Fruit fly (Drosophila melanogaster) whole organism, adult: ENCODE measurements around the gene mthl14.

ENCODE experiments used
- CG11617 ChIP-seq: fragments of 200-800 bp; sonication (Bioruptor generic); optimal IDR thresholded peaks from 2 replicates; lab custom pipeline; 2017; ENCODE audit warnings: mild to moderate bottlenecking, missing biosample characterization, missing genetic modification reagents, missing genetic modification characterization
- CG12768 ChIP-seq: fragments of 200-800 bp; sonication (Bioruptor generic); optimal IDR thresholded peaks from 2 replicates; lab custom pipeline; 2017; ENCODE audit warnings: missing biosample characterization, missing genetic modification characterization, mild to moderate bottlenecking, moderate library complexity, missing genetic modification reagents
- CG14711 ChIP-seq: fragments of 200-800 bp; sonication (Bioruptor generic); optimal IDR thresholded peaks from 2 replicates; lab custom pipeline; 2018; ENCODE audit warnings: missing biosample characterization, mild to moderate bottlenecking, missing genetic modification characterization, moderate library complexity
- CG1620 ChIP-seq: fragments of 200-800 bp; sonication (Bioruptor generic); optimal IDR thresholded peaks from 2 replicates; lab custom pipeline; 2016; ENCODE audit warnings: missing biosample characterization, missing genetic modification characterization
- CG33017 ChIP-seq: fragments of 200-800 bp; sonication (Bioruptor generic); optimal IDR thresholded peaks from 2 replicates; lab custom pipeline; 2018; ENCODE audit warnings: missing biosample characterization, mild to moderate bottlenecking, missing genetic modification characterization, moderate library complexity
- CG5204 ChIP-seq: fragments of 200-800 bp; sonication (Bioruptor generic); optimal IDR thresholded peaks from 2 replicates; lab custom pipeline; 2016; ENCODE audit warnings: missing biosample characterization, missing genetic modification characterization
- CG7045 ChIP-seq: fragments of 200-800 bp; sonication (Bioruptor generic); optimal IDR thresholded peaks from 2 replicates; lab custom pipeline; 2017; ENCODE audit warnings: missing biosample characterization, mild to moderate bottlenecking, missing genetic modification characterization
- CG7101 ChIP-seq: fragments of 200-800 bp; sonication (Bioruptor generic); optimal IDR thresholded peaks from 2 replicates; lab custom pipeline; 2018; ENCODE audit warnings: missing biosample characterization, mild to moderate bottlenecking, missing genetic modification characterization, moderate library complexity
- Clk ChIP-seq: fragments of 200-800 bp; sonication (Bioruptor generic); optimal IDR thresholded peaks from 2 replicates; lab custom pipeline; 2017; ENCODE audit warnings: missing biosample characterization, missing genetic modification characterization
- Crg-1 ChIP-seq: fragments of 200-800 bp; sonication (Bioruptor generic); optimal IDR thresholded peaks from 2 replicates; lab custom pipeline; 2016; ENCODE audit warnings: missing biosample characterization, missing genetic modification characterization
- Hr96 ChIP-seq: fragments of 200-800 bp; sonication (Bioruptor generic); optimal IDR thresholded peaks from 2 replicates; lab custom pipeline; 2016; ENCODE audit warnings: missing biosample characterization, missing genetic modification characterization
- Mnt ChIP-seq: fragments of 200-800 bp; sonication (Bioruptor generic); optimal IDR thresholded peaks from 2 replicates; lab custom pipeline; 2016; ENCODE audit warnings: missing biosample characterization, mild to moderate bottlenecking, missing genetic modification characterization
- bab1 ChIP-seq: fragments of 200-800 bp; sonication (Bioruptor generic); optimal IDR thresholded peaks from 3 replicates; lab custom pipeline; 2019; ENCODE audit warnings: missing biosample characterization, mild to moderate bottlenecking, missing genetic modification characterization, moderate library complexity
- cic ChIP-seq: fragments of 200-800 bp; sonication (Bioruptor generic); optimal IDR thresholded peaks from 2 replicates; lab custom pipeline; 2017; ENCODE audit warnings: missing biosample characterization, mild to moderate bottlenecking, missing genetic modification characterization, moderate library complexity
- cnc ChIP-seq, 2 experiments: fragments of >200 bp; optimal IDR thresholded peaks; 2 replicates each; lab custom pipeline; 2017
- kay ChIP-seq: fragments of 200-800 bp; sonication (Bioruptor generic); peaks from one replicate; lab custom pipeline; 2016; ENCODE audit warnings: missing biosample characterization, missing genetic modification characterization, borderline replicate concordance
- ovo ChIP-seq: fragments of 200-800 bp; sonication (Bioruptor generic); optimal IDR thresholded peaks from 2 replicates; lab custom pipeline; 2016; ENCODE audit warnings: missing biosample characterization, missing genetic modification characterization
- pad ChIP-seq: fragments of 200-800 bp; sonication (Bioruptor generic); optimal IDR thresholded peaks from 3 replicates; lab custom pipeline; 2017; ENCODE audit warnings: missing biosample characterization, missing genetic modification characterization, mild to moderate bottlenecking, moderate library complexity, missing genetic modification reagents
- tj ChIP-seq: fragments of 200-800 bp; sonication (Bioruptor generic); optimal IDR thresholded peaks from 3 replicates; lab custom pipeline; 2017; ENCODE audit warnings: missing biosample characterization, mild to moderate bottlenecking, missing genetic modification characterization, moderate library complexity
- toe ChIP-seq: fragments of 200-800 bp; sonication (Bioruptor generic); optimal IDR thresholded peaks from 2 replicates; lab custom pipeline; 2016; ENCODE audit warnings: missing biosample characterization, missing genetic modification characterization

mthl14 gene

dm6 chr3L:205723-206284, 41.5 kb upstream of the mthl14 start, which contains the start of the genes Gk1 and CG13876:
Gene Gk1 (minus strand): TSS chr3L:205844.
Gene CG13876 (plus strand): TSS chr3L:206134.
- TF ChIP-seq bab1 (peak; percentile 99), Hr96 (GFP tag; lab: Kevin White, UChicago) (no peak), pad (GFP tag; lab: Kevin White, UChicago) (peak; percentile 89), Crg-1 (GFP tag; lab: Kevin White, UChicago) (peak; percentile 91), CG33017 (tag; lab: Kevin White, UChicago) (peak; percentile 99), toe (GFP tag; lab: Kevin White, UChicago) (no peak), CG1620 (GFP tag; lab: Kevin White, UChicago) (peak; percentile 86), cnc (optimal IDR thresholded peaks at IDR 0.05; lab: Kevin White, UChicago) (no peak), CG14711 (tag; lab: Kevin White, UChicago) (peak; percentile 97), CG7045 (peak; percentile 98), CG7101 (peak; percentile 99), CG5204 (GFP tag; lab: Kevin White, UChicago) (no peak), cic (peak; percentile 97), ovo (GFP tag; lab: Kevin White, UChicago) (peak; percentile 90), CG12768 (GFP tag; lab: Kevin White, UChicago) (peak; percentile 97), tj (GFP tag; lab: Kevin White, UChicago) (peak; percentile 92), kay (GFP tag; lab: Kevin White, UChicago) (no peak), Clk (GFP tag; lab: Kevin White, UChicago) (peak; percentile 95), Mnt (GFP tag; lab: Kevin White, UChicago) (peak; percentile 90), CG11617 (peak; percentile 98)

dm6 chr3L:211200-211599, 36.1 kb upstream of the mthl14 start, which contains the start of gene Prp4k:
Gene Prp4k (minus strand): TSS chr3L:211457.
- TF ChIP-seq Mnt (GFP tag; lab: Kevin White, UChicago), result peak; percentile 82
- TF ChIP-seq bab1, result peak; percentile 36
- TF ChIP-seq Crg-1 (GFP tag; lab: Kevin White, UChicago), result no peak
- TF ChIP-seq CG11617, result no peak

DNA sequence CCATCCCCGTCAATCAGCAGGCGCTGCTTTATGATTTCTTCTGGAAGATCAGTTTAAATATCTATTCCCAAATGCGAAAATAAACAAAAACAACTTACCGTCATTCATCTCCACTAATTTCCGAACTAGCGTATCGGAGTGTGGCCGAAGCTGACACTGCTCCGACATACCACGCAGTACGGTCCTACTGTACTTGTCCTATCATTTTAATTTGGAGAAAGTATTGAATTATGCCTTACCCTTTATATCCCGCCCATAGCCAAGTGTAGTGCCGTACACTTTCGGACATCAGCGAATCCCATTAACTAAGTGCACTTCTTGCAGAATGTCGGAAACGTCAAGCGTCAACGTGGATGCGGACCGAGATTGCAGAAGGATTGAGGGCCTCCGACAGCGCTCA, 34.8 kb upstream of the mthl14 start, which contains the start of the genes thoc7 and Dis3l2:
TSS of gene thoc7 (minus strand) at position 168 of the 400 bp plus-strand sequence.
TSS of gene Dis3l2 (plus strand) at position 190 of the 400 bp plus-strand sequence.
- TF ChIP-seq CG1620 (GFP tag; lab: Kevin White, UChicago), result no peak
- TF ChIP-seq Mnt (GFP tag; lab: Kevin White, UChicago), result peak; percentile 3

DNA sequence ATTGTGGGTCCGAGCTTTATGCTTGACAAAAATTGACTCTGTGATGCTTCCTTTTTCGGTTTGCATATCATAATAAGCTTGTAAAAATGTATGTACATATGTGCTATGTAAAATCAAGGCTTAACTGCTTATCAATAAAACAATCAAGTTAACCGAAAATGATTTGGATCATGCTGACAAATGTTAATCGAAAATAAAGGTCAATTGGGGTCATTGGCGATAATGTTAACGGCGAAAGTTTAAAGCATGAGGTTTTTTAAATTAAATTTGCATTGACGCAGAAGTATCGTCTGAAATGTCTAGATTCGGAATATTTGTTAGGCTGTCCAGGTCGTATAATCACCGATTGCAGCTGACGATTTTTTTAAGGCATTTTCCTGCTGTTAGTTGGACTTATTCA, 31.0 kb upstream of the mthl14 start, which contains the start of gene Kaz1-ORFB:
TSS of gene Kaz1-ORFB (plus strand) at position 301 of the 400 bp plus-strand sequence.
- no peak for TF ChIP-seq pad (GFP tag; lab: Kevin White, UChicago)
- TF ChIP-seq CG1620 (GFP tag; lab: Kevin White, UChicago), result no peak
- TF ChIP-seq CG5204 (GFP tag; lab: Kevin White, UChicago), result no peak
- no peak for TF ChIP-seq CG11617
- TF ChIP-seq cic, result no peak
- no peak for TF ChIP-seq cnc (optimal IDR thresholded peaks at IDR 0.05; lab: Kevin White, UChicago)
- TF ChIP-seq ovo (GFP tag; lab: Kevin White, UChicago), result no peak
- no peak for TF ChIP-seq CG7101
- TF ChIP-seq Clk (GFP tag; lab: Kevin White, UChicago), result no peak
- TF ChIP-seq CG7045, result no peak
- TF ChIP-seq tj (GFP tag; lab: Kevin White, UChicago), result no peak
- TF ChIP-seq bab1, result no peak
- TF ChIP-seq Mnt (GFP tag; lab: Kevin White, UChicago), result no peak
- TF ChIP-seq CG33017 (tag; lab: Kevin White, UChicago), result no peak

dm6 chr3L:217480-218118, 29.7 kb upstream of the mthl14 start, which contains the start of gene CG13877:
Gene CG13877 (plus strand): TSS chr3L:218068.
- TF ChIP-seq CG5204 (GFP tag; lab: Kevin White, UChicago), result no peak
- TF ChIP-seq cic, result peak; percentile 88
- TF ChIP-seq tj (GFP tag; lab: Kevin White, UChicago), result no peak

- TF ChIP-seq CG11617, result peak; percentile 79
- TF ChIP-seq ovo (GFP tag; lab: Kevin White, UChicago), result peak; percentile 79
- TF ChIP-seq CG14711 (tag; lab: Kevin White, UChicago), result peak; percentile 18
- no peak for TF ChIP-seq cnc (optimal IDR thresholded peaks at IDR 0.05; lab: Kevin White, UChicago)
- peak; percentile 72 for TF ChIP-seq bab1
- peak; percentile 40 for TF ChIP-seq Clk (GFP tag; lab: Kevin White, UChicago)
- TF ChIP-seq CG5204 (GFP tag; lab: Kevin White, UChicago), result no peak
- TF ChIP-seq pad (GFP tag; lab: Kevin White, UChicago), result peak; percentile 64
- TF ChIP-seq toe (GFP tag; lab: Kevin White, UChicago), result peak; percentile 91
- peak; percentile 80 for TF ChIP-seq CG7045
- TF ChIP-seq CG33017 (tag; lab: Kevin White, UChicago), result peak; percentile 63
- TF ChIP-seq CG12768 (GFP tag; lab: Kevin White, UChicago), result peak; percentile 86
- TF ChIP-seq Crg-1 (GFP tag; lab: Kevin White, UChicago), result peak; percentile 73
- peak; percentile 74 for TF ChIP-seq CG7101
- peak; percentile 58 for TF ChIP-seq tj (GFP tag; lab: Kevin White, UChicago)
- peak; percentile 52 for TF ChIP-seq Mnt (GFP tag; lab: Kevin White, UChicago)
- no peak for TF ChIP-seq cic
- TF ChIP-seq CG1620 (GFP tag; lab: Kevin White, UChicago), result peak; percentile 75
- TF ChIP-seq kay (GFP tag; lab: Kevin White, UChicago), result no peak
- peak; percentile 84 for TF ChIP-seq Hr96 (GFP tag; lab: Kevin White, UChicago)
These were observed 24.0 kb upstream of the mthl14 start, which contains the start of the genes pyx and CG33229 for dm6 chr3L:223019-223902. Gene pyx (minus strand): TSS chr3L:223069. Gene CG33229 (plus strand): TSS chr3L:223852.
